Fruit fly (Drosophila melanogaster) Kc167 (cell line): ENCODE measurements around the gene CG13795.

Experiments
- Myc ChIP-seq: fragments of >200 bp; optimal IDR thresholded peaks from 2 replicates; lab custom pipeline; 2017; ENCODE audit warnings: missing external identifiers
- Sin3A ChIP-seq: fragments of >200 bp; optimal IDR thresholded peaks from 2 replicates; lab custom pipeline; 2018; ENCODE audit warnings: missing external identifiers
- h ChIP-seq: fragments of >200 bp; optimal IDR thresholded peaks from 3 replicates; lab custom pipeline; 2018; ENCODE audit warnings: missing external identifiers
- insv ChIP-seq: fragments of >200 bp; optimal IDR thresholded peaks from 3 replicates; lab custom pipeline; 2018; ENCODE audit warnings: missing external identifiers
- psq ChIP-seq: fragments of >200 bp; optimal IDR thresholded peaks from 2 replicates; lab custom pipeline; 2017; ENCODE audit warnings: missing external identifiers
- ttk ChIP-seq: sonication (Bioruptor generic); optimal IDR thresholded peaks from 2 replicates; lab custom pipeline; 2017; ENCODE audit warnings: missing external identifiers

- TF ChIP-seq Sin3A (lab: Kevin White, UChicago) (no peak), Myc (no peak), insv (no peak), psq (lab: Kevin White, UChicago) (no peak), h (lab: Kevin White, UChicago) (no peak), ttk (lab: Kevin White, UChicago) (no peak)
These were observed at the start of gene CG13795 for dm6 chr2L:7726268-7726997.
